Worm (Caenorhabditis elegans) whole organism, young adult: Measurements from ENCODE around the gene chil-5.

Source experiments
- B0019.2 ChIP-seq: fragments of 200-800 bp; sonication (Bioruptor generic); conservative IDR thresholded peaks from 2 replicates; pipeline ENCODE4 v1.3.6; 2022; ENCODE audit warnings: missing genetic modification reagents, missing genetic modification characterization, missing compliant biosample characterization
- B0035.1 ChIP-seq: sonication (generic microtip); optimal IDR thresholded peaks from 2 replicates; lab custom pipeline; 2016; ENCODE audit warnings: missing genetic modification characterization, mild to moderate bottlenecking, missing compliant biosample characterization, missing genotype, missing genetic modification reagents
- F33H1.4 ChIP-seq: fragments of 200-800 bp; sonication (Bioruptor generic); IDR thresholded peaks from 2 replicates; pipeline ENCODE4 v1.3.6; 2022; ENCODE audit warnings: missing genetic modification reagents, missing genetic modification characterization, missing compliant biosample characterization
- F39B2.1 ChIP-seq: fragments of 200-800 bp; sonication (Bioruptor generic); IDR thresholded peaks from 2 replicates; pipeline ENCODE4 v1.3.6; 2022; ENCODE audit warnings: missing genetic modification reagents, missing genetic modification characterization, missing compliant biosample characterization
- F52B5.7 ChIP-seq: sonication (generic microtip); optimal IDR thresholded peaks from 2 replicates; lab custom pipeline; 2016; ENCODE audit warnings: mild to moderate bottlenecking, missing genetic modification characterization, missing compliant biosample characterization
- F57A8.1 ChIP-seq: fragments of 200-800 bp; sonication (Bioruptor generic); optimal IDR thresholded peaks from 2 replicates; lab custom pipeline; 2018; ENCODE audit warnings: mild to moderate bottlenecking, missing genetic modification characterization, moderate library complexity, missing compliant biosample characterization
- F57C9.4 ChIP-seq: sonication (generic microtip); optimal IDR thresholded peaks from 2 replicates; lab custom pipeline; 2017; ENCODE audit warnings: mild to moderate bottlenecking, missing genetic modification characterization, missing compliant biosample characterization
- K11D2.4 ChIP-seq: fragments of 200-800 bp; sonication (Bioruptor generic); IDR thresholded peaks from 2 replicates; pipeline ENCODE4 v1.3.6; 2022; ENCODE audit warnings: missing genetic modification reagents, missing genetic modification characterization, missing compliant biosample characterization
- T07F8.4 ChIP-seq: sonication (generic microtip); optimal IDR thresholded peaks from 2 replicates; lab custom pipeline; 2016; ENCODE audit warnings: mild to moderate bottlenecking, missing genetic modification characterization, moderate library complexity, missing compliant biosample characterization
- akir-1 ChIP-seq: fragments of 200-800 bp; sonication (Bioruptor generic); optimal IDR thresholded peaks from 2 replicates; lab custom pipeline; 2018; ENCODE audit warnings: mild to moderate bottlenecking, missing genetic modification characterization, moderate library complexity, missing compliant biosample characterization
- bed-1 ChIP-seq: fragments of 200-800 bp; sonication (Bioruptor generic); IDR thresholded peaks from 2 replicates; pipeline ENCODE4 v1.3.6; 2022; ENCODE audit warnings: missing genetic modification reagents, missing genetic modification characterization, missing compliant biosample characterization
- ccch-3 ChIP-seq: fragments of 200-800 bp; sonication (Bioruptor generic); optimal IDR thresholded peaks from 2 replicates; lab custom pipeline; 2018; ENCODE audit warnings: mild to moderate bottlenecking, missing genetic modification characterization, missing compliant biosample characterization
- ceh-58 ChIP-seq: fragments of 200-800 bp; sonication (Bioruptor generic); IDR thresholded peaks from 2 replicates; pipeline ENCODE4 v1.3.6; 2022; ENCODE audit warnings: missing genetic modification characterization, missing compliant biosample characterization
- ceh-79 ChIP-seq: sonication (generic microtip); optimal IDR thresholded peaks from 2 replicates; lab custom pipeline; 2017; ENCODE audit warnings: mild to moderate bottlenecking, missing genetic modification characterization, missing compliant biosample characterization
- chd-7 ChIP-seq: sonication (generic microtip); optimal IDR thresholded peaks from 2 replicates; lab custom pipeline; 2016; ENCODE audit warnings: mild to moderate bottlenecking, missing genetic modification characterization, moderate library complexity, missing compliant biosample characterization
- dox-1 ChIP-seq: fragments of 200-800 bp; sonication (Bioruptor generic); IDR thresholded peaks from 2 replicates; pipeline ENCODE4 v1.3.6; 2022; ENCODE audit warnings: missing genetic modification reagents, missing genetic modification characterization, missing compliant biosample characterization
- efl-1 ChIP-seq: fragments of 150-350 bp; optimal IDR thresholded peaks from 2 replicates; lab custom pipeline; 2014; ENCODE audit warnings: missing biosample characterization, missing genetic modification reagents, missing genetic modification characterization
- egl-18 ChIP-seq: fragments of 200-800 bp; sonication (Bioruptor generic); IDR thresholded peaks from 2 replicates; pipeline ENCODE4 v1.3.6; 2022; ENCODE audit warnings: missing genetic modification reagents, missing genetic modification characterization, missing compliant biosample characterization
- egrh-3 ChIP-seq: fragments of 200-800 bp; sonication (Bioruptor generic); IDR thresholded peaks from 2 replicates; pipeline ENCODE4 v1.3.6; 2022; ENCODE audit warnings: missing genetic modification reagents, missing genetic modification characterization, missing compliant biosample characterization
- fkh-3 ChIP-seq: sonication (generic microtip); optimal IDR thresholded peaks from 2 replicates; lab custom pipeline; 2016; ENCODE audit warnings: mild to moderate bottlenecking, missing genetic modification characterization, missing compliant biosample characterization
- him-1 ChIP-seq: sonication (generic microtip); optimal IDR thresholded peaks from 2 replicates; lab custom pipeline; 2016; ENCODE audit warnings: missing genotype, missing genetic modification reagents, missing genetic modification characterization, missing compliant biosample characterization
- hlh-12 ChIP-seq: sonication (generic microtip); optimal IDR thresholded peaks from 2 replicates; lab custom pipeline; 2016; ENCODE audit warnings: missing genetic modification characterization, missing compliant biosample characterization
- hlh-26 ChIP-seq: fragments of 200-800 bp; sonication (Bioruptor generic); conservative IDR thresholded peaks from 2 replicates; pipeline ENCODE4 v1.3.6; 2022; ENCODE audit warnings: missing genetic modification reagents, missing genetic modification characterization, missing compliant biosample characterization
- hmg-20 ChIP-seq: fragments of 200-800 bp; sonication (Bioruptor generic); IDR thresholded peaks from 2 replicates; pipeline ENCODE4 v1.3.6; 2022; ENCODE audit warnings: missing genetic modification reagents, missing genetic modification characterization, missing compliant biosample characterization
- lin-26 ChIP-seq: fragments of 200-800 bp; sonication (Bioruptor generic); IDR thresholded peaks from 2 replicates; pipeline ENCODE4 v1.3.6; 2022; ENCODE audit warnings: missing genetic modification reagents, missing genetic modification characterization, missing compliant biosample characterization
- lin-35 ChIP-seq, 3 experiments: fragments of 150-350 bp in 2 of 3; sonication (generic microtip) in 1 of 3; optimal IDR thresholded peaks; 2 replicates each; lab custom pipeline; 2014 to 2018; ENCODE audit warnings: missing biosample characterization in 3 of 3, missing genetic modification characterization in 3 of 3, missing genetic modification reagents in 3 of 3
- lin-40 ChIP-seq: sonication (generic microtip); optimal IDR thresholded peaks from 2 replicates; lab custom pipeline; 2016; ENCODE audit warnings: missing genetic modification characterization, mild to moderate bottlenecking, missing compliant biosample characterization, missing genotype, missing genetic modification reagents
- lir-1 ChIP-seq: fragments of 200-800 bp; sonication (Bioruptor generic); conservative IDR thresholded peaks from 2 replicates; pipeline ENCODE4 v1.3.6; 2022; ENCODE audit warnings: missing genetic modification reagents, missing genetic modification characterization, missing compliant biosample characterization
- lsy-27 ChIP-seq: sonication (generic microtip); optimal IDR thresholded peaks from 2 replicates; lab custom pipeline; 2017; ENCODE audit warnings: missing genetic modification characterization, mild to moderate bottlenecking, missing compliant biosample characterization, antibody characterized with exemption, missing genotype, borderline replicate concordance; ENCODE audit not compliant: insufficient read depth
- madf-6 ChIP-seq: fragments of 200-800 bp; sonication (Bioruptor generic); IDR thresholded peaks from 2 replicates; pipeline ENCODE4 v1.3.6; 2022; ENCODE audit warnings: missing genetic modification reagents, missing genetic modification characterization, missing compliant biosample characterization
- nhr-27 ChIP-seq: fragments of 200-800 bp; sonication (Bioruptor generic); optimal IDR thresholded peaks from 2 replicates; lab custom pipeline; 2018; ENCODE audit warnings: mild to moderate bottlenecking, missing genetic modification characterization, moderate library complexity, missing compliant biosample characterization
- pbrm-1 ChIP-seq: fragments of 200-800 bp; sonication (Bioruptor generic); IDR thresholded peaks from 2 replicates; pipeline ENCODE4 v1.3.6; 2022; ENCODE audit warnings: missing genetic modification reagents, missing genetic modification characterization, missing compliant biosample characterization
- rcor-1 ChIP-seq: fragments of 200-800 bp; sonication (Bioruptor generic); IDR thresholded peaks from 2 replicates; pipeline ENCODE4 v1.3.6; 2022; ENCODE audit warnings: missing genetic modification reagents, missing genetic modification characterization, missing compliant biosample characterization
- snpc-1.3 ChIP-seq: sonication (generic microtip); optimal IDR thresholded peaks from 2 replicates; lab custom pipeline; 2017; ENCODE audit warnings: missing genetic modification characterization, mild to moderate bottlenecking, missing compliant biosample characterization, antibody characterized with exemption, moderate library complexity, missing genotype, missing genetic modification reagents; ENCODE audit not compliant: insufficient read depth
- snpc-4 ChIP-seq, 5 experiments: fragments of 150-350 bp in 1 of 5; sonication (generic microtip) in 4 of 5; optimal IDR thresholded peaks; 2 replicates each; lab custom pipeline; 2014 to 2018; ENCODE audit warnings: missing genetic modification characterization in 5 of 5, missing biosample characterization in 3 of 5, antibody characterized with exemption in 2 of 5, mild to moderate bottlenecking in 2 of 5, missing compliant biosample characterization in 2 of 5, missing genotype in 2 of 5, moderate library complexity in 2 of 5, missing genetic modification reagents in 1 of 5
- somi-1 ChIP-seq: fragments of 200-800 bp; sonication (Bioruptor generic); optimal IDR thresholded peaks from 2 replicates; lab custom pipeline; 2018; ENCODE audit warnings: mild to moderate bottlenecking, missing genetic modification characterization, missing compliant biosample characterization
- tbp1 ChIP-seq: fragments of 200-800 bp; sonication (Bioruptor generic); optimal IDR thresholded peaks from 2 replicates; lab custom pipeline; 2018; ENCODE audit warnings: mild to moderate bottlenecking, missing genetic modification characterization, missing compliant biosample characterization
- tbx-9 ChIP-seq: sonication (generic microtip); optimal IDR thresholded peaks from 2 replicates; lab custom pipeline; 2016; ENCODE audit warnings: borderline replicate concordance, missing genetic modification characterization, inconsistent platforms, missing compliant biosample characterization
- tlf-1 ChIP-seq: fragments of 200-800 bp; sonication (Bioruptor generic); optimal IDR thresholded peaks from 2 replicates; lab custom pipeline; 2018; ENCODE audit warnings: mild to moderate bottlenecking, missing genetic modification characterization, missing compliant biosample characterization
- unc-130 ChIP-seq: sonication (generic microtip); optimal IDR thresholded peaks from 2 replicates; lab custom pipeline; 2016; ENCODE audit warnings: missing genetic modification reagents, missing genetic modification characterization, missing compliant biosample characterization
- zim-3 ChIP-seq: sonication (generic microtip); optimal IDR thresholded peaks from 2 replicates; lab custom pipeline; 2017; ENCODE audit warnings: mild to moderate bottlenecking, missing genetic modification characterization, moderate library complexity, missing compliant biosample characterization
- ztf-26 ChIP-seq: sonication (generic microtip); optimal IDR thresholded peaks from 2 replicates; lab custom pipeline; 2017; ENCODE audit warnings: missing genetic modification characterization, missing compliant biosample characterization

chil-5 gene

ce11 chrII:9886216-9886615 lies 26.7 kb upstream of the chil-5 start, which contains the start of gene algn-8 (continued):
- no peak for TF ChIP-seq lin-40 (tag; lab: Kevin White, UChicago)
- TF ChIP-seq madf-6: no peak
- TF ChIP-seq egl-18: no peak
- TF ChIP-seq fkh-3 (tag; lab: Kevin White, UChicago): no peak
- TF ChIP-seq ccch-3: no peak
- no peak for TF ChIP-seq lin-26 (GFP tag; lab: Robert Waterston, UW)
- TF ChIP-seq ceh-79: no peak
- no peak for TF ChIP-seq ceh-58 (GFP tag; lab: Robert Waterston, UW)
- TF ChIP-seq F39B2.1 (GFP tag; lab: Robert Waterston, UW): no peak
- TF ChIP-seq akir-1: no peak
- peak; percentile 55 for TF ChIP-seq unc-130
- TF ChIP-seq tbx-9 (tag; lab: Kevin White, UChicago): no peak
- no peak for TF ChIP-seq B0035.1
- TF ChIP-seq tlf-1 (GFP tag; lab: Kevin White, UChicago): peak; percentile 3
- TF ChIP-seq lir-1 (GFP tag; lab: Robert Waterston, UW): no peak
- TF ChIP-seq pbrm-1 (GFP tag; lab: Robert Waterston, UW): no peak
- no peak for TF ChIP-seq lsy-27 (tag; lab: Kevin White, UChicago)
- TF ChIP-seq tbp1 (GFP tag; lab: Kevin White, UChicago): no peak
- no peak for TF ChIP-seq F57C9.4
- no peak for TF ChIP-seq him-1 (tag; lab: Kevin White, UChicago)
- no peak for TF ChIP-seq F33H1.4 (GFP tag; lab: Robert Waterston, UW)
- TF ChIP-seq T07F8.4 (tag; lab: Kevin White, UChicago): no peak
- TF ChIP-seq hlh-12 (tag; lab: Kevin White, UChicago): no peak
- no peak for TF ChIP-seq egrh-3 (GFP tag; lab: Robert Waterston, UW)
- TF ChIP-seq K11D2.4 (GFP tag; lab: Robert Waterston, UW): no peak
- no peak for TF ChIP-seq dox-1 (GFP tag; lab: Robert Waterston, UW)
- TF ChIP-seq somi-1 (GFP tag; lab: Kevin White, UChicago): no peak
- TF ChIP-seq snpc-1.3 (tag; lab: Kevin White, UChicago): no peak
- no peak for TF ChIP-seq hlh-26 (GFP tag; lab: Robert Waterston, UW)
- no peak for TF ChIP-seq F57A8.1 (GFP tag; lab: Kevin White, UChicago)
- TF ChIP-seq snpc-4 (GFP tag; optimal IDR thresholded peaks at IDR 0.05; lab: Kevin White, UChicago): no peak
- TF ChIP-seq snpc-4 (tag; optimal IDR thresholded peaks at IDR 0.05; lab: Kevin White, UChicago): no peak
- TF ChIP-seq hmg-20: no peak
- TF ChIP-seq nhr-27 (tag; lab: Kevin White, UChicago): no peak
- TF ChIP-seq ztf-26 (tag; lab: Kevin White, UChicago): no peak
- TF ChIP-seq lin-35 (GFP tag; optimal IDR thresholded peaks at IDR 0.05; lab: Kevin White, UChicago): no peak
- no peak for TF ChIP-seq rcor-1
- peak; percentile 36 for TF ChIP-seq zim-3
- no peak for TF ChIP-seq B0019.2 (GFP tag; lab: Robert Waterston, UW)
- no peak for TF ChIP-seq F52B5.7 (tag; lab: Kevin White, UChicago)
- peak; percentile 45 for TF ChIP-seq chd-7 (tag; lab: Kevin White, UChicago)
- no peak for TF ChIP-seq efl-1
- no peak for TF ChIP-seq bed-1 (GFP tag; lab: Robert Waterston, UW)
